Comparison of ENCODE assay signal across 5 fruit fly cellular contexts in the genomic region with DNA sequence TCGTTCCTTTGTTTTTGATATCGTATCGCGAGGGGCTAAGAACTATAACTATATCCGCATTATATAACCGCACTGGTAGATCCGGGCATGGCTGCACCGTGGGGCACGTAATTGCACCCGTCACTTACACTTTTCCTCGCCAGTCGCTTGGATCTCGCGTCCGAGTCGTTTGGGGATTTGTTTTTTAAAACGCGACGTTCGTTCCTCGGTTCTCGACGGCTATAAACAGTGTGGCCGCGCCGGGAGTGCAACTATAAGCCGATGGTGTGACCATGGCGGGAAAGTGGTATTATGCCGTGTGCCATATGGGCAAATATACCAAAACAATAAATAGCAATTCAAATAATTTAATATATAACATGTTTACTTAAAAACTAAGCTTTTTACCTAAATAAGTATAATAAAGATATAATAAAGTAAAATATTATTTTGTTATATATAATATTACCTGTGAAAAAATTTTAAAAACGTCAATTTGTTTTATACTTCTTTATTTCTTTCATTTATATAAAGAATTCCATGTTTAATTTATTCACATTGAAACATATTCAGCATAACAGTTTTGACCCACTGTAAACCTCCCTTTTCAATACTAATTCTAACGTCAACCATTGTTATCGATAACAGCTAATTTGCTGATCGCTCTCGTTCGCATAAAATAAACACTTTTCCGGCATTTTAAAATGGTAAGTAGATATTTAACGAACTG.
TF ChIP-seq lines count a peak whose summit lies in the region.

TSS of gene Mical (minus strand) at position 232 of the 709 bp plus-strand sequence.
TSS of gene CG3909 (plus strand) at position 607 of the 709 bp plus-strand sequence.

TF ChIP-seq in whole organism, adult, 20 proteins besides CTCF, POLR2A, EP300 and RAD21 (continued from another document):
- TF ChIP-seq CG7101 (tag; optimal IDR thresholded peaks at IDR 0.05; lab: Kevin White, UChicago): peak; percentile 95
- TF ChIP-seq kay (GFP tag; lab: Kevin White, UChicago; ENCODE audit: borderline replicate concordance): no peak
- peak; percentile 53 for TF ChIP-seq tj (GFP tag; optimal IDR thresholded peaks at IDR 0.05; lab: Kevin White, UChicago)
- TF ChIP-seq CG7045 (GFP tag; optimal IDR thresholded peaks at IDR 0.05; lab: Kevin White, UChicago): peak; percentile 87

TF ChIP-seq in whole organism, embryonic, 481 proteins besides CTCF, POLR2A, EP300 and RAD21 (continued from another document and continues in another):
- peak; percentile 48 for TF ChIP-seq sens-2 (GFP tag; IDR thresholded peaks at IDR 0.05; lab: Robert Waterston, UW)
- TF ChIP-seq slbo (GFP tag; IDR thresholded peaks at IDR 0.05; lab: Robert Waterston, UW): peak; percentile 96
- TF ChIP-seq sc (optimal IDR thresholded peaks at IDR 0.05; lab: Kevin White, UChicago): no peak
- peak; percentile 49 for TF ChIP-seq sc (GFP tag; optimal IDR thresholded peaks at IDR 0.05; lab: Kevin White, UChicago)
- TF ChIP-seq klu (GFP tag; IDR thresholded peaks at IDR 0.05; lab: Robert Waterston, UW): peak; percentile 81
- peak; percentile 90 for TF ChIP-seq CG6689 (GFP tag; IDR thresholded peaks at IDR 0.05; lab: Robert Waterston, UW)
- no peak for TF ChIP-seq CG6654 (GFP tag; optimal IDR thresholded peaks at IDR 0.05; lab: Kevin White, UChicago)
- peak; percentile 2 for TF ChIP-seq trh (GFP tag; optimal IDR thresholded peaks at IDR 0.05; lab: Kevin White, UChicago)
- no peak for TF ChIP-seq Neu2 (GFP tag; optimal IDR thresholded peaks at IDR 0.05; lab: Kevin White, UChicago; ENCODE audit: borderline replicate concordance)
- no peak for TF ChIP-seq CG17912 (GFP tag; optimal IDR thresholded peaks at IDR 0.05; lab: Kevin White, UChicago)
- TF ChIP-seq CG4360 (GFP tag; IDR thresholded peaks at IDR 0.05; lab: Robert Waterston, UW): no peak
- TF ChIP-seq kni (GFP tag; optimal IDR thresholded peaks at IDR 0.05; lab: Kevin White, UChicago): no peak
- TF ChIP-seq CG1647 (GFP tag; optimal IDR thresholded peaks at IDR 0.05; lab: Kevin White, UChicago): no peak
- no peak for TF ChIP-seq CG7745 (tag; optimal IDR thresholded peaks at IDR 0.05; lab: Kevin White, UChicago)
- TF ChIP-seq nau (GFP tag; optimal IDR thresholded peaks at IDR 0.05; lab: Kevin White, UChicago): peak; percentile 20
- TF ChIP-seq Gsc (GFP tag; IDR thresholded peaks at IDR 0.05; lab: Robert Waterston, UW): no peak
- TF ChIP-seq pzg (GFP tag; optimal IDR thresholded peaks at IDR 0.05; lab: Kevin White, UChicago): peak; percentile 76
- peak; percentile 72 for TF ChIP-seq HLHmδ (GFP tag; optimal IDR thresholded peaks at IDR 0.05; lab: Kevin White, UChicago)
- no peak for TF ChIP-seq Doc2 (GFP tag; IDR thresholded peaks at IDR 0.05; lab: Robert Waterston, UW)
- peak; percentile 90 for TF ChIP-seq grau (tag; optimal IDR thresholded peaks at IDR 0.05; lab: Kevin White, UChicago)
- TF ChIP-seq dati (GFP tag; IDR thresholded peaks at IDR 0.05; lab: Robert Waterston, UW): 0 out of 2 replicates have a peak, but pooled peaks have one; percentile 12
- TF ChIP-seq Pdp1 (GFP tag; optimal IDR thresholded peaks at IDR 0.05; lab: Kevin White, UChicago): peak; percentile 60 to 91
- TF ChIP-seq chinmo (GFP tag; IDR thresholded peaks at IDR 0.05; lab: Robert Waterston, UW; ENCODE audit: partially characterized antibody): peak; percentile 72; the same call in 1 of the 4 replicates
- TF ChIP-seq nmo (GFP tag; optimal IDR thresholded peaks at IDR 0.05; lab: Kevin White, UChicago): peak; percentile 91
- peak; percentile 59 for TF ChIP-seq CG15514 (GFP tag; optimal IDR thresholded peaks at IDR 0.05; lab: Kevin White, UChicago)
- TF ChIP-seq CG17829 (tag; optimal IDR thresholded peaks at IDR 0.05; lab: Kevin White, UChicago): peak; percentile 93
- TF ChIP-seq ase (GFP tag; IDR thresholded peaks at IDR 0.05; lab: Robert Waterston, UW): peak; percentile 83; the same call in 2 of the 3 replicates
- peak in 1 of 3 experiments; percentile 40 for TF ChIP-seq Stat92E (GFP tag; optimal IDR thresholded peaks at IDR 0.05; lab: Kevin White, UChicago)
- peak; percentile 34 for TF ChIP-seq Dp (GFP tag; optimal IDR thresholded peaks at IDR 0.05; lab: Kevin White, UChicago)

TF ChIP-seq in whole organism, prepupa, 60 proteins besides CTCF, POLR2A, EP300 and RAD21 (continued from another document and continues in another):
- TF ChIP-seq CG7368 (GFP tag; optimal IDR thresholded peaks at IDR 0.05; lab: Kevin White, UChicago) (peak; percentile 80), achi (GFP tag; optimal IDR thresholded peaks at IDR 0.05; lab: Kevin White, UChicago) (peak; percentile 82), OdsH (GFP tag; optimal IDR thresholded peaks at IDR 0.05; lab: Kevin White, UChicago) (peak; percentile 83), Hr4 (GFP tag; optimal IDR thresholded peaks at IDR 0.05; lab: Kevin White, UChicago) (peak; percentile 69), CG1621 (tag; optimal IDR thresholded peaks at IDR 0.05; lab: Kevin White, UChicago) (peak; percentile 35), fkh (GFP tag; optimal IDR thresholded peaks at IDR 0.05; lab: Kevin White, UChicago) (peak; percentile 30), CG11294 (GFP tag; IDR thresholded peaks at IDR 0.05; lab: Robert Waterston, UW) (peak; percentile 76), CG3032 (tag; optimal IDR thresholded peaks at IDR 0.05; lab: Kevin White, UChicago) (peak; percentile 86), Hr38 (GFP tag; optimal IDR thresholded peaks at IDR 0.05; lab: Kevin White, UChicago) (no peak), ss (GFP tag; optimal IDR thresholded peaks at IDR 0.05; lab: Kevin White, UChicago) (peak; percentile 6 to 44), topi (GFP tag; optimal IDR thresholded peaks at IDR 0.05; lab: Kevin White, UChicago) (peak; percentile 60), Ets96B (tag; optimal IDR thresholded peaks at IDR 0.05; lab: Kevin White, UChicago) (peak; percentile 82), CG6792 (GFP tag; optimal IDR thresholded peaks at IDR 0.05; lab: Kevin White, UChicago) (peak; percentile 78), Eip78C (GFP tag; lab: Kevin White, UChicago) (peak; percentile 82), CG9139 (GFP tag; optimal IDR thresholded peaks at IDR 0.05; lab: Kevin White, UChicago) (peak; percentile 21), net (GFP tag; optimal IDR thresholded peaks at IDR 0.05; lab: Kevin White, UChicago) (peak; percentile 68), Sox15 (GFP tag; optimal IDR thresholded peaks at IDR 0.05; lab: Kevin White, UChicago) (peak; percentile 60), Gug (GFP tag; IDR thresholded peaks at IDR 0.05; lab: Robert Waterston, UW) (peak; percentile 76), eg (GFP tag; IDR thresholded peaks at IDR 0.05; lab: Robert Waterston, UW) (peak; percentile 92), CG10631 (GFP tag; optimal IDR thresholded peaks at IDR 0.05; lab: Kevin White, UChicago) (peak; percentile 88), CG8319 (GFP tag; optimal IDR thresholded peaks at IDR 0.05; lab: Kevin White, UChicago) (peak; percentile 18), acj6 (GFP tag; optimal IDR thresholded peaks at IDR 0.05; lab: Kevin White, UChicago) (peak; percentile 75), CG6276 (GFP tag; optimal IDR thresholded peaks at IDR 0.05; lab: Kevin White, UChicago) (no peak), CG3919 (GFP tag; optimal IDR thresholded peaks at IDR 0.05; lab: Kevin White, UChicago) (peak; percentile 76), fd59A (GFP tag; optimal IDR thresholded peaks at IDR 0.05; lab: Kevin White, UChicago) (no peak), CG6854 (GFP tag; optimal IDR thresholded peaks at IDR 0.05; lab: Kevin White, UChicago) (no peak), CG34406 (GFP tag; optimal IDR thresholded peaks at IDR 0.05; lab: Kevin White, UChicago) (peak; percentile 83), Sox14 (GFP tag; optimal IDR thresholded peaks at IDR 0.05; lab: Kevin White, UChicago) (peak; percentile 25), cyc (GFP tag; optimal IDR thresholded peaks at IDR 0.05; lab: Kevin White, UChicago) (peak; percentile 74), dsx (GFP tag; optimal IDR thresholded peaks at IDR 0.05; lab: Kevin White, UChicago; ENCODE audit: poor library complexity, severe bottlenecking) (peak; percentile 77)

TF ChIP-seq in whole organism, pupa, 21 proteins besides CTCF, POLR2A, EP300 and RAD21 (continued from another document):
- peak; percentile 77 for TF ChIP-seq D1 (tag; optimal IDR thresholded peaks at IDR 0.05; lab: Kevin White, UChicago)
- no peak for TF ChIP-seq fd96Ca (GFP tag; IDR thresholded peaks at IDR 0.05; lab: Robert Waterston, UW)

TF ChIP-seq in whole organism, wandering third instar larva, 38 proteins besides CTCF, POLR2A, EP300 and RAD21 (continued from another document):
- TF ChIP-seq sv (GFP tag; optimal IDR thresholded peaks at IDR 0.05; lab: Kevin White, UChicago): peak; percentile 36
- TF ChIP-seq Hr83 (GFP tag; optimal IDR thresholded peaks at IDR 0.05; lab: Kevin White, UChicago; ENCODE audit: poor library complexity, severe bottlenecking): peak; percentile 51
- TF ChIP-seq brk (GFP tag; optimal IDR thresholded peaks at IDR 0.05; lab: Kevin White, UChicago): no peak
- TF ChIP-seq dsf (GFP tag; optimal IDR thresholded peaks at IDR 0.05; lab: Kevin White, UChicago; ENCODE audit: borderline replicate concordance): peak; percentile 65
- no peak for TF ChIP-seq CrebA (GFP tag; optimal IDR thresholded peaks at IDR 0.05; lab: Kevin White, UChicago; ENCODE audit: borderline replicate concordance)
- TF ChIP-seq foxo (GFP tag; optimal IDR thresholded peaks at IDR 0.05; lab: Kevin White, UChicago): peak in 1 of 2 experiments; percentile 87
- no peak for TF ChIP-seq pan (optimal IDR thresholded peaks at IDR 0.05; lab: Kevin White, UChicago)
- TF ChIP-seq usp (GFP tag; optimal IDR thresholded peaks at IDR 0.05; lab: Kevin White, UChicago): no peak
- peak; percentile 71 for TF ChIP-seq h (GFP tag; optimal IDR thresholded peaks at IDR 0.05; lab: Kevin White, UChicago)
- TF ChIP-seq Hnf4 (GFP tag; optimal IDR thresholded peaks at IDR 0.05; lab: Kevin White, UChicago): peak; percentile 82
- peak; percentile 74 for TF ChIP-seq psq (GFP tag; optimal IDR thresholded peaks at IDR 0.05; lab: Kevin White, UChicago)
- peak; percentile 25 for TF ChIP-seq jim (GFP tag; optimal IDR thresholded peaks at IDR 0.05; lab: Kevin White, UChicago)
- TF ChIP-seq Myc (optimal IDR thresholded peaks at IDR 0.05; lab: Kevin White, UChicago): no peak
- TF ChIP-seq Dfd (GFP tag; optimal IDR thresholded peaks at IDR 0.05; lab: Kevin White, UChicago): no peak
- peak; percentile 59 for TF ChIP-seq Dif (GFP tag; optimal IDR thresholded peaks at IDR 0.05; lab: Kevin White, UChicago; ENCODE audit: partially characterized antibody)
- TF ChIP-seq HLH106 (tag; optimal IDR thresholded peaks at IDR 0.05; lab: Kevin White, UChicago): peak; percentile 89
- peak; percentile 86 for TF ChIP-seq Sp1 (GFP tag; optimal IDR thresholded peaks at IDR 0.05; lab: Kevin White, UChicago)
- peak; percentile 67 for TF ChIP-seq fru (GFP tag; optimal IDR thresholded peaks at IDR 0.05; lab: Kevin White, UChicago)
